Fruit fly (Drosophila melanogaster): ENCODE results near the gene phu.

phu gene

DNA sequence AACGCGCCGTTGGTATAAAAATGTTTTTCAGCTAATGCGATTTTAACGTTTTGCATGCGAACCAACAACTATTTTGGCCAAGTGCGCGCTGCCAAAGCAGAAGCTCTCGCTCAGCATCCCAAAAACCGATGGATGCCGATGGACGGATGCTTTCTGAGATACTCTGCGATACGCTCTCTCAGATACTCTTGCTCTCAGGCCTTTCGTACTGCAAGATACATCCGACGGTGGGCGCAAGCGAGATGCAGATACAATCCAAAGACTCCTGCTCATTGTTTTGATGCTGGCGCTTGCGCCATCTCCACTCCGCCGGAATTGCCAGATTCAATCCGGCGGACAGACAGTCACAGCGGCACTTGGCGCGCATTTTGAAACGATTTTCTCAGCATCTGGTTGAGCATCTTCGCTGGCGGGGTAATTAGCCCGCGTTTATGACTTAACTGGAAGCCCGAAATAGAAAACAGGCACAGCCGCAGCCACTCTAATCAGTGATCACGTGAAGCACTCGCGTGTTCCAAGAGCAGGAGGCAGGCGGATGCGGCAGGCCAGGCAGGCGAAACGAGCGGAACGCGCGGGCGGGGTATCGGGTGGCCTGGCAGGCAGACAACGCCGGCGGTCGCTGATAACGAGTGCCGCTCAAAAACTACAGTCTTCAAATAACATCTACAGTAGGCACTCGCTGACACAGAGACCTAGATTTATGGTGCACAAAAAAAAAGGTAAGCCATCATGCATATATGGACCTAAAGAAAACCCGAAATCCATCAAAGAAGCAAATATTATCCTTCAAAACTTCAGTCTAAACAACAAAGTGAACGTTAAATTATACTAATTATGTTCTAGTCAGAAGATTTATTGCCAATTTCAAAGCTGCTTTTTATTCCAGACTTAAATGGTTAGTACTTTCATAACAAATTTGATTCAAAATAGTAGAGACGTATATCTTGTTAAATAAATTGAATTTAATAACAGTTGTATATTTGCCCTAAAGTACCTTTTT is 674 bp upstream of the phu start, which contains the start of gene CG16779 (continued):
- peak; percentile 95 for TF ChIP-seq E2f2 (GFP tag; IDR thresholded peaks at IDR 0.05)
- TF ChIP-seq grau (tag; optimal IDR thresholded peaks at IDR 0.05): peak; percentile 90
- TF ChIP-seq CG16815 (GFP tag; optimal IDR thresholded peaks at IDR 0.05): peak; percentile 46
- TF ChIP-seq Spps (tag; optimal IDR thresholded peaks at IDR 0.05): no peak
- peak; percentile 89 for TF ChIP-seq Dp (GFP tag; optimal IDR thresholded peaks at IDR 0.05)
- TF ChIP-seq CG6689 (GFP tag; IDR thresholded peaks at IDR 0.05): 0 out of 2 replicates have a peak, but pooled peaks have one; percentile 25
- TF ChIP-seq CG42726 (GFP tag; IDR thresholded peaks at IDR 0.05; ENCODE audit: partially characterized antibody): no peak
- TF ChIP-seq tio (GFP tag; optimal IDR thresholded peaks at IDR 0.05): peak; percentile 50
- TF ChIP-seq bowl (GFP tag; IDR thresholded peaks at IDR 0.05): no peak
- no peak for TF ChIP-seq CG4854 (GFP tag; optimal IDR thresholded peaks at IDR 0.05)
- TF ChIP-seq CG10543 (GFP tag; optimal IDR thresholded peaks at IDR 0.05): peak; percentile 57
- no peak for TF ChIP-seq CG32532 (GFP tag; IDR thresholded peaks at IDR 0.05)
- peak; percentile 5 for TF ChIP-seq CG15601 (tag; optimal IDR thresholded peaks at IDR 0.05)
- TF ChIP-seq CG4820 (GFP tag; optimal IDR thresholded peaks at IDR 0.05): peak; percentile 57
- TF ChIP-seq NC2α (GFP tag; optimal IDR thresholded peaks at IDR 0.05): no peak
- TF ChIP-seq Adf1 (GFP tag; IDR thresholded peaks at IDR 0.05): no peak
- TF ChIP-seq Deaf1 (tag; optimal IDR thresholded peaks at IDR 0.05): peak; percentile 90
- TF ChIP-seq CG8478 (optimal IDR thresholded peaks at IDR 0.05): no peak
- peak; percentile 11 for TF ChIP-seq odd (GFP tag; optimal IDR thresholded peaks at IDR 0.05)
- TF ChIP-seq CG34422 (GFP tag; IDR thresholded peaks at IDR 0.05): no peak
- TF ChIP-seq dysf (GFP tag; IDR thresholded peaks at IDR 0.05): peak; percentile 53; the same call in 2 of the 3 replicates
- TF ChIP-seq schlank (tag; optimal IDR thresholded peaks at IDR 0.05): no peak
- peak; percentile 10 to 19 for TF ChIP-seq dpn (GFP tag; optimal IDR thresholded peaks at IDR 0.05)
- TF ChIP-seq CG13287 (GFP tag; IDR thresholded peaks at IDR 0.05; ENCODE audit: partially characterized antibody): peak; percentile 40; the same call in 1 of the 2 replicates
- no peak for TF ChIP-seq CG30020 (tag; optimal IDR thresholded peaks at IDR 0.05)
- peak; percentile 36 for TF ChIP-seq CG12391 (tag; optimal IDR thresholded peaks at IDR 0.05)
- TF ChIP-seq prd (optimal IDR thresholded peaks at IDR 0.05): no peak
- peak; percentile 19; the same call in 1 of the 3 replicates for TF ChIP-seq prd (GFP tag; IDR thresholded peaks at IDR 0.05)
- TF ChIP-seq CG18476 (GFP tag; optimal IDR thresholded peaks at IDR 0.05): peak; percentile 4
- peak; percentile 61 for TF ChIP-seq dmrt99B (tag; optimal IDR thresholded peaks at IDR 0.05)
- TF ChIP-seq lilli (GFP tag; optimal IDR thresholded peaks at IDR 0.05): peak; percentile 35
- peak; percentile 16 for TF ChIP-seq HHEX (GFP tag; optimal IDR thresholded peaks at IDR 0.05)
- TF ChIP-seq scrt (GFP tag; optimal IDR thresholded peaks at IDR 0.05): peak; percentile 1
- TF ChIP-seq CG3838 (GFP tag; optimal IDR thresholded peaks at IDR 0.05): no peak
- peak; percentile 7 for TF ChIP-seq CG9817 (tag; optimal IDR thresholded peaks at IDR 0.05)
- peak; percentile 47 for TF ChIP-seq bcd (GFP tag; optimal IDR thresholded peaks at IDR 0.05)
- TF ChIP-seq CG34376 (GFP tag; optimal IDR thresholded peaks at IDR 0.05): peak; percentile 60
- no peak for TF ChIP-seq CG17359 (tag; optimal IDR thresholded peaks at IDR 0.05)
- TF ChIP-seq Dad (GFP tag; optimal IDR thresholded peaks at IDR 0.05): no peak
- peak; percentile 4 for TF ChIP-seq Abd-B (GFP tag; optimal IDR thresholded peaks at IDR 0.05)
- no peak for TF ChIP-seq Bdp1 (GFP tag; optimal IDR thresholded peaks at IDR 0.05)
- TF ChIP-seq pan (optimal IDR thresholded peaks at IDR 0.05): no peak
- TF ChIP-seq pan (GFP tag; optimal IDR thresholded peaks at IDR 0.05 in 1 of 2, IDR thresholded peaks at IDR 0.05 in 1 of 2): no peak
- no peak for TF ChIP-seq CG11695 (GFP tag; IDR thresholded peaks at IDR 0.05)
- no peak for TF ChIP-seq Lpt (GFP tag; optimal IDR thresholded peaks at IDR 0.05)
- TF ChIP-seq bab2 (GFP tag; optimal IDR thresholded peaks at IDR 0.05): peak; percentile 24
- TF ChIP-seq kay (GFP tag; optimal IDR thresholded peaks at IDR 0.05): peak; percentile 5
- TF ChIP-seq da (GFP tag; optimal IDR thresholded peaks at IDR 0.05): no peak
- no peak for TF ChIP-seq CG1024 (GFP tag; IDR thresholded peaks at IDR 0.05)
